Fruit fly (Drosophila melanogaster) whole organism, embryonic: ENCODE results near the gene CG12728.
A peak's percentile ranks its signal among the peaks of the same experiment; 100 is the strongest.

Experiments
- Bgb ChIP-seq: fragments of 200-800 bp; sonication (Bioruptor generic); IDR thresholded peaks from 2 replicates; pipeline ENCODE4 v1.3.6; 2022; ENCODE audit warnings: missing biosample characterization, missing genetic modification characterization; ENCODE audit not compliant: partially characterized antibody
- CG10267 ChIP-seq: fragments of 200-800 bp; sonication (Bioruptor generic); optimal IDR thresholded peaks from 2 replicates; lab custom pipeline; 2018; ENCODE audit warnings: missing biosample characterization, mild to moderate bottlenecking, missing genetic modification characterization, moderate library complexity
- CG10543 ChIP-seq: fragments of 200-800 bp; sonication (Bioruptor generic); optimal IDR thresholded peaks from 3 replicates; lab custom pipeline; 2017; ENCODE audit warnings: missing biosample characterization, mild to moderate bottlenecking, missing genetic modification characterization, moderate library complexity
- CG12236 ChIP-seq: fragments of 200-800 bp; sonication (Bioruptor generic); optimal IDR thresholded peaks from 2 replicates; lab custom pipeline; 2016; ENCODE audit warnings: missing biosample characterization, missing genetic modification characterization
- CG13424 ChIP-seq: fragments of 200-800 bp; sonication (Bioruptor generic); optimal IDR thresholded peaks from 2 replicates; lab custom pipeline; 2019; ENCODE audit warnings: missing biosample characterization, mild to moderate bottlenecking, missing genetic modification characterization, moderate library complexity
- CG13624 ChIP-seq: fragments of 200-800 bp; sonication (Bioruptor generic); optimal IDR thresholded peaks from 2 replicates; lab custom pipeline; 2016; ENCODE audit warnings: missing biosample characterization, missing genetic modification characterization
- CG14965 ChIP-seq: fragments of 200-800 bp; sonication (Bioruptor generic); optimal IDR thresholded peaks from 2 replicates; lab custom pipeline; 2016; ENCODE audit warnings: missing biosample characterization, missing genetic modification characterization, borderline replicate concordance
- CG1647 ChIP-seq: fragments of 200-800 bp; sonication (Bioruptor generic); optimal IDR thresholded peaks from 3 replicates; lab custom pipeline; 2016; ENCODE audit warnings: missing biosample characterization, missing genetic modification characterization
- CG18262 ChIP-seq: fragments of 200-800 bp; optimal IDR thresholded peaks from 3 replicates; lab custom pipeline; 2019; ENCODE audit warnings: missing biosample characterization, mild to moderate bottlenecking, missing genetic modification characterization, moderate library complexity
- CG2199 ChIP-seq: fragments of 200-800 bp; sonication (Bioruptor generic); IDR thresholded peaks from 3 replicates; pipeline ENCODE4 v1.3.6; 2022; ENCODE audit warnings: missing biosample characterization, missing genetic modification characterization
- CG2678 ChIP-seq: fragments of 200-800 bp; sonication (Bioruptor generic); optimal IDR thresholded peaks from 3 replicates; lab custom pipeline; 2019; ENCODE audit warnings: missing biosample characterization, mild to moderate bottlenecking, missing genetic modification characterization, moderate library complexity
- CG34422 ChIP-seq: fragments of 200-800 bp; sonication (Bioruptor generic); IDR thresholded peaks from 3 replicates; pipeline ENCODE4 v1.3.6; 2022; ENCODE audit warnings: missing biosample characterization, missing genetic modification characterization
- CG3995 ChIP-seq: fragments of 200-800 bp; sonication (Bioruptor generic); optimal IDR thresholded peaks from 3 replicates; lab custom pipeline; 2016; ENCODE audit warnings: missing biosample characterization, missing genetic modification characterization
- CG4820 ChIP-seq: fragments of 200-800 bp; sonication (Bioruptor generic); optimal IDR thresholded peaks from 3 replicates; lab custom pipeline; 2016; ENCODE audit warnings: missing biosample characterization, missing genetic modification characterization
- CG5953 ChIP-seq: fragments of 200-800 bp; sonication (Bioruptor generic); IDR thresholded peaks from 2 replicates; pipeline ENCODE4 v1.3.6; 2022; ENCODE audit warnings: missing biosample characterization, missing genetic modification characterization
- CG8924 ChIP-seq: fragments of 200-800 bp; optimal IDR thresholded peaks from 3 replicates; lab custom pipeline; 2019; ENCODE audit warnings: missing biosample characterization, mild to moderate bottlenecking, missing genetic modification characterization, moderate library complexity
- CG9727 ChIP-seq: fragments of 200-800 bp; sonication (Bioruptor generic); optimal IDR thresholded peaks from 3 replicates; lab custom pipeline; 2017; ENCODE audit warnings: missing biosample characterization, mild to moderate bottlenecking, missing genetic modification characterization
- Dek ChIP-seq: fragments of 200-800 bp; sonication (Bioruptor generic); optimal IDR thresholded peaks from 3 replicates; lab custom pipeline; 2019; ENCODE audit warnings: missing biosample characterization, mild to moderate bottlenecking, missing genetic modification characterization, moderate library complexity
- Dref ChIP-seq: fragments of 200-800 bp; sonication (Bioruptor generic); IDR thresholded peaks from 2 replicates; pipeline ENCODE4 v1.3.6; 2022; ENCODE audit warnings: missing biosample characterization, missing genetic modification characterization
- E2f2 ChIP-seq: fragments of 200-800 bp; sonication (Bioruptor generic); IDR thresholded peaks from 2 replicates; pipeline ENCODE4 v1.3.6; 2022; ENCODE audit warnings: missing biosample characterization, missing genetic modification characterization
- Gsc ChIP-seq: fragments of 200-800 bp; sonication (Bioruptor generic); IDR thresholded peaks from 2 replicates; pipeline ENCODE4 v1.3.6; 2022; ENCODE audit warnings: missing biosample characterization, missing genetic modification characterization
- Lim3 ChIP-seq: fragments of 200-800 bp; sonication (Bioruptor generic); IDR thresholded peaks from 2 replicates; pipeline ENCODE4 v1.3.6; 2022; ENCODE audit warnings: missing biosample characterization, missing genetic modification characterization
- Opbp ChIP-seq: fragments of 200-800 bp; sonication (Bioruptor generic); IDR thresholded peaks from 3 replicates; pipeline ENCODE4 v1.3.6; 2022; ENCODE audit warnings: missing biosample characterization, missing genetic modification characterization; ENCODE audit not compliant: partially characterized antibody
- Sin3A ChIP-seq: fragments of >200 bp; optimal IDR thresholded peaks from 2 replicates; lab custom pipeline; 2018
- Stat92E ChIP-seq, 3 experiments: fragments of >200 bp in 2 of 3; fragments of 200-800 bp in 1 of 3; sonication (Bioruptor generic) in 1 of 3; optimal IDR thresholded peaks; 2 replicates each; lab custom pipeline; 2017 to 2019; ENCODE audit warnings: missing biosample characterization in 3 of 3, missing genetic modification characterization in 3 of 3, mild to moderate bottlenecking in 1 of 3, moderate library complexity in 1 of 3
- amos ChIP-seq: fragments of 200-800 bp; sonication (Bioruptor generic); IDR thresholded peaks from 2 replicates; pipeline ENCODE4 v1.3.6; 2022; ENCODE audit warnings: missing biosample characterization, missing genetic modification characterization; ENCODE audit not compliant: partially characterized antibody
- bbx ChIP-seq: fragments of 200-800 bp; sonication (Bioruptor generic); IDR thresholded peaks from 2 replicates; pipeline ENCODE4 v1.3.6; 2022; ENCODE audit warnings: missing biosample characterization, missing genetic modification characterization; ENCODE audit not compliant: partially characterized antibody
- cad ChIP-seq: fragments of >200 bp; optimal IDR thresholded peaks from 2 replicates; lab custom pipeline; 2017; ENCODE audit warnings: missing biosample characterization, missing genetic modification characterization
- chm ChIP-seq: fragments of 200-800 bp; sonication (Bioruptor generic); IDR thresholded peaks from 2 replicates; pipeline ENCODE4 v1.3.6; 2022; ENCODE audit warnings: missing biosample characterization, missing genetic modification characterization
- ci ChIP-seq: fragments of 200-800 bp; sonication (Bioruptor generic); IDR thresholded peaks from 3 replicates; pipeline ENCODE4 v1.3.6; 2022; ENCODE audit warnings: missing biosample characterization, missing genetic modification characterization
- croc ChIP-seq: fragments of 200-800 bp; sonication (Bioruptor generic); conservative IDR thresholded peaks from 3 replicates; pipeline ENCODE4 v1.3.6; 2022; ENCODE audit warnings: missing biosample characterization, missing genetic modification characterization
- cwo ChIP-seq: fragments of 200-800 bp; sonication (Bioruptor generic); optimal IDR thresholded peaks from 3 replicates; lab custom pipeline; 2017; ENCODE audit warnings: missing biosample characterization, missing genetic modification characterization, mild to moderate bottlenecking, moderate library complexity, missing genetic modification reagents
- da ChIP-seq: fragments of 200-800 bp; sonication (Bioruptor generic); optimal IDR thresholded peaks from 2 replicates; lab custom pipeline; 2016; ENCODE audit warnings: missing biosample characterization, missing genetic modification characterization
- dm ChIP-seq: fragments of 200-800 bp; sonication (Bioruptor generic); optimal IDR thresholded peaks from 3 replicates; lab custom pipeline; 2016; ENCODE audit warnings: missing biosample characterization, missing genetic modification characterization
- ewg ChIP-seq: fragments of 200-800 bp; sonication (Bioruptor generic); optimal IDR thresholded peaks from 3 replicates; lab custom pipeline; 2017; ENCODE audit warnings: mild to moderate bottlenecking, missing biosample characterization, missing genetic modification reagents, missing genetic modification characterization
- fd102C ChIP-seq: fragments of 200-800 bp; sonication (Bioruptor generic); optimal IDR thresholded peaks from 2 replicates; lab custom pipeline; 2018; ENCODE audit warnings: missing biosample characterization, mild to moderate bottlenecking, missing genetic modification characterization, moderate library complexity
- fru ChIP-seq: fragments of >200 bp; optimal IDR thresholded peaks from 2 replicates; lab custom pipeline; 2017
- gcm2 ChIP-seq: fragments of 200-800 bp; sonication (Bioruptor generic); optimal IDR thresholded peaks from 2 replicates; lab custom pipeline; 2016; ENCODE audit warnings: missing biosample characterization, missing genetic modification characterization
- kni ChIP-seq: fragments of 200-800 bp; sonication (Bioruptor generic); optimal IDR thresholded peaks from 3 replicates; lab custom pipeline; 2017; ENCODE audit warnings: mild to moderate bottlenecking, missing biosample characterization, missing genetic modification reagents, missing genetic modification characterization
- maf-S ChIP-seq: fragments of 200-800 bp; sonication (Bioruptor generic); optimal IDR thresholded peaks from 2 replicates; lab custom pipeline; 2016; ENCODE audit warnings: missing biosample characterization, missing genetic modification characterization
- mirr ChIP-seq: fragments of 200-800 bp; sonication (Bioruptor generic); optimal IDR thresholded peaks from 3 replicates; lab custom pipeline; 2018; ENCODE audit warnings: missing biosample characterization, mild to moderate bottlenecking, missing genetic modification characterization
- nmo ChIP-seq: fragments of 200-800 bp; sonication (Bioruptor generic); optimal IDR thresholded peaks from 2 replicates; lab custom pipeline; 2018; ENCODE audit warnings: missing biosample characterization, mild to moderate bottlenecking, missing genetic modification characterization, moderate library complexity
- rib ChIP-seq: fragments of 200-800 bp; sonication (Bioruptor generic); IDR thresholded peaks from 2 replicates; pipeline ENCODE4 v1.3.6; 2022; ENCODE audit warnings: missing biosample characterization, missing genetic modification characterization
- row ChIP-seq: fragments of 200-800 bp; sonication (Bioruptor generic); IDR thresholded peaks from 3 replicates; pipeline ENCODE4 v1.3.6; 2022; ENCODE audit warnings: missing biosample characterization, missing genetic modification characterization
- sd ChIP-seq: fragments of 200-800 bp; sonication (Bioruptor generic); optimal IDR thresholded peaks from 3 replicates; lab custom pipeline; 2018; ENCODE audit warnings: missing biosample characterization, mild to moderate bottlenecking, missing genetic modification characterization, moderate library complexity
- sisA ChIP-seq: fragments of 200-800 bp; sonication (Bioruptor generic); IDR thresholded peaks from 2 replicates; pipeline ENCODE4 v1.3.6; 2022; ENCODE audit warnings: missing biosample characterization, missing genetic modification characterization
- sna ChIP-seq: fragments of 200-800 bp; sonication (Bioruptor generic); IDR thresholded peaks from 2 replicates; pipeline ENCODE4 v1.3.6; 2022; ENCODE audit warnings: missing biosample characterization, missing genetic modification characterization; ENCODE audit not compliant: partially characterized antibody
- ssp ChIP-seq: fragments of 200-800 bp; sonication (Bioruptor generic); IDR thresholded peaks from 2 replicates; pipeline ENCODE4 v1.3.6; 2022; ENCODE audit warnings: missing biosample characterization, missing genetic modification characterization
- trem ChIP-seq: fragments of 200-800 bp; optimal IDR thresholded peaks from 3 replicates; lab custom pipeline; 2019; ENCODE audit warnings: missing biosample characterization, mild to moderate bottlenecking, missing genetic modification characterization, moderate library complexity
- unc-4 ChIP-seq: fragments of 200-800 bp; sonication (Bioruptor generic); IDR thresholded peaks from 2 replicates; pipeline ENCODE4 v1.3.6; 2022; ENCODE audit warnings: missing biosample characterization, missing genetic modification characterization; ENCODE audit not compliant: partially characterized antibody
- zfh1 ChIP-seq: fragments of 200-800 bp; sonication (Bioruptor generic); IDR thresholded peaks from 3 replicates; pipeline ENCODE4 v1.3.6; 2022; ENCODE audit warnings: missing biosample characterization, missing genetic modification characterization

The CG12728 gene

DNA sequence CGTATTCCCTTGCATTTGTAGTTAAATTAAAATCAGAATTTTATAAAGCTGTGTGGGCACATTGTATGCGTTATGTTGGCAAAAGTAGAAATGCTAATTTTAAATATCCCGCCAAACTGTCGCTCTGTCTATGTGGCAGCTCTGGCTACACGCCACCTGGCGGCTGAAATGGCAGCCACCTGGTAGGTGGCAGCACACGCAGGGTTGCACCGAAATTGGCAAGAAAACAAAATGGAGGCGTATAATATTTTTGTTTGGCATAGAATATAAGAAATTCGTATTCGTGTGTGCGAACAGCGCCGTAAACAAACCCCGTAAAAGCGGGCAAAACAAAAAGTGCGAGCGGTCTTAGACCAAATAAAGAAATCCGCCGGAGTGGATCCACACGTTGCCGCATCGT is 34.5 kb upstream of the CG12728 start, which contains the start of gene CG12236 (continued):
- TF ChIP-seq Sin3A (lab: Kevin White, UChicago) (peak; percentile 50), CG10267 (tag; lab: Kevin White, UChicago) (peak; percentile 73), CG14965 (GFP tag; lab: Kevin White, UChicago) (no peak), CG3995 (GFP tag; lab: Kevin White, UChicago) (no peak), CG5953 (no peak), Lim3 (GFP tag; lab: Robert Waterston, UW) (no peak), Dref (peak; percentile 68), sna (GFP tag; lab: Robert Waterston, UW) (no peak), nmo (GFP tag; lab: Kevin White, UChicago) (peak; percentile 66), sd (tag; lab: Kevin White, UChicago) (peak; percentile 53), CG34422 (GFP tag; lab: Robert Waterston, UW) (peak; percentile 69), cwo (no peak), dm (GFP tag; lab: Kevin White, UChicago) (peak; percentile 63), Dek (peak; percentile 38), Stat92E (GFP tag; optimal IDR thresholded peaks at IDR 0.05; lab: Kevin White, UChicago) (peak in 1 of 3 experiments; percentile 19), CG8924 (tag; lab: Kevin White, UChicago) (peak; percentile 13), CG10543 (GFP tag; lab: Kevin White, UChicago) (peak; percentile 48), Gsc (no peak), CG12236 (GFP tag; lab: Kevin White, UChicago) (peak; percentile 20), sisA (no peak), CG13424 (tag; lab: Kevin White, UChicago) (peak; percentile 21), trem (tag; lab: Kevin White, UChicago) (peak; percentile 89), Opbp (GFP tag; lab: Robert Waterston, UW) (peak; percentile 66; the same call in 2 of the 3 replicates), zfh1 (GFP tag; lab: Robert Waterston, UW) (peak; percentile 59; the same call in 2 of the 3 replicates), gcm2 (peak; percentile 40), fru (lab: Kevin White, UChicago) (no peak), da (GFP tag; lab: Kevin White, UChicago) (peak; percentile 58), row (GFP tag; lab: Robert Waterston, UW) (peak; percentile 32; the same call in 1 of the 3 replicates), mirr (peak; percentile 39), bbx (GFP tag; lab: Robert Waterston, UW) (no peak), ewg (GFP tag; lab: Kevin White, UChicago) (peak; percentile 34), croc (no peak; the same call in 2 of the 3 replicates), E2f2 (GFP tag; lab: Robert Waterston, UW) (peak; percentile 98), cad (GFP tag; lab: Kevin White, UChicago) (no peak), fd102C (peak; percentile 16), amos (GFP tag; lab: Robert Waterston, UW) (peak; percentile 52), rib (GFP tag; lab: Robert Waterston, UW) (peak; percentile 96), CG4820 (no peak), unc-4 (GFP tag; lab: Robert Waterston, UW) (peak; percentile 42; the same call in 1 of the 2 replicates), chm (GFP tag; lab: Robert Waterston, UW) (no peak), ci (GFP tag; lab: Robert Waterston, UW) (peak; percentile 64; the same call in 2 of the 3 replicates), CG2199 (GFP tag; lab: Robert Waterston, UW) (0 out of 3 replicates have a peak, but pooled peaks have one; percentile 55), Bgb (peak; percentile 33; the same call in 1 of the 2 replicates), CG18262 (tag; lab: Kevin White, UChicago) (peak; percentile 22), maf-S (GFP tag; lab: Kevin White, UChicago) (peak; percentile 25), CG9727 (GFP tag; lab: Kevin White, UChicago) (peak; percentile 51), ssp (GFP tag; lab: Robert Waterston, UW) (0 out of 2 replicates have a peak, but pooled peaks have one; percentile 9), CG2678 (no peak), CG13624 (GFP tag; lab: Kevin White, UChicago) (peak; percentile 51), CG1647 (peak; percentile 1), kni (peak; percentile 63)
